Worm (Caenorhabditis elegans): ENCODE results near the gene hil-1.

Gene hil-1

DNA sequence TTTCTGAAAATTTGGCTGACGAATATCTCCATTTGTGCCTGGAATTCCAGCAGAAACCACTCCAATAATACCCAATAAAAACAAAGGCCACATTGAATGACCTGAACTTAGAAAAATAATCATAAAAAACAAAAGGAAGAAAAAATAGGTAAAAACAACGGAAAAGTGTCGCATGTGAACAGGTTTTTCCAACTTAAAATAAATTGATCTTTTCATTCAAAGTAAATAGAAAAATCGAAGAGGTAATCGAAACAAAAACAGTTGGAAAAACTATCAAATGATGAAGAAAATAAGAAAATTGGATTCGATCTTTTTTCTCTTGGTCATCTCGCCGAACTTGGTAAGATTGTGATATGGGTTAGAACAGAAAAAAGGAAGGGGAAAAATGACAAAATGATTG lies 28.1 kb upstream of the hil-1 start, which contains the start of gene zmp-4:
zmp-4 (minus strand) TSS at position 101 of the 400 bp plus-strand sequence.
- TF ChIP-seq lin-32 (GFP tag; optimal IDR thresholded peaks at IDR 0.05) (no peak), cnd-1 (tag; optimal IDR thresholded peaks at IDR 0.05) (no peak), mls-2 (tag; optimal IDR thresholded peaks at IDR 0.05) (no peak), ham-2 (GFP tag; optimal IDR thresholded peaks at IDR 0.05) (no peak), elt-3 (tag; optimal IDR thresholded peaks at IDR 0.05) (no peak), pha-4 (tag; optimal IDR thresholded peaks at IDR 0.05) (no peak), unc-39 (tag; optimal IDR thresholded peaks at IDR 0.05) (no peak), elt-1 (tag; optimal IDR thresholded peaks at IDR 0.05; ENCODE audit: borderline replicate concordance, insufficient read depth) (no peak), nhr-237 (tag; optimal IDR thresholded peaks at IDR 0.05) (no peak), flh-1 (GFP tag; optimal IDR thresholded peaks at IDR 0.05) (no peak)

DNA sequence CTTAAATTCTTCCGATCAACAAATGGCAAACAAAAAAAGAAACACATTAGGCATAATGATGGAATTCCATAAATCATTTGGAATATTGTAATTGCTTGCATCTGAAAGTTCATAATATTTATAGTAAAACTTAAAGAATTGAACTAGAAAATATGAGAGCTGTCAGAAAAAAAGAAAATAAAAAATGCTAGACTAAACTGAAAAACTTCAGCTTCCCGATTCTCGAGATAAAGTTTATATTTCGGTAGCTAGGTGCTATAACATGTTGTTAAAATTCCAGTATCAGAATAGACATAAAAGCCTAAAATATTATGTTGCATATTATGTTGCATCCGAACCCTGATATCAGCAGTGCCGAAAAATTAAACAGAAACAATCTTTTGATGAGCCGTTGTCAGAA lies 25.5 kb upstream of the hil-1 start, which contains the start of gene srg-54:
srg-54 (minus strand) TSS at position 101 of the 400 bp plus-strand sequence.
- TF ChIP-seq elt-3 (tag; optimal IDR thresholded peaks at IDR 0.05) (no peak), hlh-1 (tag; optimal IDR thresholded peaks at IDR 0.05) (no peak), unc-120 (tag; optimal IDR thresholded peaks at IDR 0.05; ENCODE audit: poor library complexity, severe bottlenecking) (no peak), drap-1 (GFP tag; optimal IDR thresholded peaks at IDR 0.05) (no peak), sptf-1 (tag; optimal IDR thresholded peaks at IDR 0.05) (no peak), lsy-2 (tag; optimal IDR thresholded peaks at IDR 0.05) (no peak), cnd-1 (tag; optimal IDR thresholded peaks at IDR 0.05) (no peak), blmp-1 (tag; optimal IDR thresholded peaks at IDR 0.05) (no peak), sem-2 (GFP tag; optimal IDR thresholded peaks at IDR 0.05) (no peak), nhr-2 (tag; optimal IDR thresholded peaks at IDR 0.05) (no peak), elt-1 (tag; optimal IDR thresholded peaks at IDR 0.05; ENCODE audit: borderline replicate concordance, insufficient read depth) (no peak), pha-4 (tag; optimal IDR thresholded peaks at IDR 0.05) (no peak), snpc-4 (tag; optimal IDR thresholded peaks at IDR 0.05) (no peak), nhr-12 (tag; optimal IDR thresholded peaks at IDR 0.05) (no peak), unc-62 (GFP tag; optimal IDR thresholded peaks at IDR 0.05) (no peak), lin-13 (tag; optimal IDR thresholded peaks at IDR 0.05) (no peak), nhr-237 (tag; optimal IDR thresholded peaks at IDR 0.05) (no peak), zip-8 (tag; optimal IDR thresholded peaks at IDR 0.05) (no peak), mls-2 (tag; optimal IDR thresholded peaks at IDR 0.05) (no peak)

DNA sequence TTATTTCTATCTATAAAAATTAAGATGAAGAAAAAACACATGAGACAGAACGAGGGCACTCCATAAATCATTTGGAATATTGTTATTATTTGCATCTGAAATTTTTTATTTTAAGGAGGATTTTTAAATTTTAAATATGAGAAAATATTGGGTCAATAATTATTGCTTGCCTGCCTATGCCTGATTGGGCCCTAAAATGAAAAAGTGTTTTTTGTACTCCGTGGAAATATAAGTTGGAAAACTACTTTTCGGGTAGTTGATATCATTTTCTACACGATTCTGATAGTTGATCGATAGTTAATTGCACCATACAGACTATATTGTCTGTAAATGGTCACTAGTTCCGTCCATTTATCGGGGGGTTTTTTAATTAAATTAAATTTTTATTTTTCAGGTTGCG lies 21.3 kb upstream of the hil-1 start, which contains the start of gene srg-55:
srg-55 (minus strand) TSS at position 101 of the 400 bp plus-strand sequence.
- TF ChIP-seq ceh-43 (GFP tag; optimal IDR thresholded peaks at IDR 0.05), result no peak
- no peak for TF ChIP-seq blmp-1 (tag; optimal IDR thresholded peaks at IDR 0.05)
- no peak for TF ChIP-seq hlh-1 (tag; optimal IDR thresholded peaks at IDR 0.05)
- TF ChIP-seq nhr-28 (tag; optimal IDR thresholded peaks at IDR 0.05), result no peak
- TF ChIP-seq sptf-1 (tag; optimal IDR thresholded peaks at IDR 0.05), result no peak
- no peak for TF ChIP-seq nhr-2 (tag; optimal IDR thresholded peaks at IDR 0.05)
- TF ChIP-seq flh-1 (GFP tag; optimal IDR thresholded peaks at IDR 0.05), result no peak
- no peak for TF ChIP-seq mab-5 (tag; optimal IDR thresholded peaks at IDR 0.05)
- TF ChIP-seq ztf-11 (tag; optimal IDR thresholded peaks at IDR 0.05), result no peak
- TF ChIP-seq lin-13 (tag; optimal IDR thresholded peaks at IDR 0.05), result no peak
- no peak for TF ChIP-seq mep-1 (tag; optimal IDR thresholded peaks at IDR 0.05)
- TF ChIP-seq mls-2 (tag; optimal IDR thresholded peaks at IDR 0.05), result no peak
- TF ChIP-seq bed-3 (GFP tag; optimal IDR thresholded peaks at IDR 0.05), result no peak
- TF ChIP-seq nhr-12 (tag; optimal IDR thresholded peaks at IDR 0.05), result no peak
- no peak for TF ChIP-seq unc-62 (GFP tag; optimal IDR thresholded peaks at IDR 0.05)
- TF ChIP-seq lsy-2 (tag; optimal IDR thresholded peaks at IDR 0.05), result no peak

DNA sequence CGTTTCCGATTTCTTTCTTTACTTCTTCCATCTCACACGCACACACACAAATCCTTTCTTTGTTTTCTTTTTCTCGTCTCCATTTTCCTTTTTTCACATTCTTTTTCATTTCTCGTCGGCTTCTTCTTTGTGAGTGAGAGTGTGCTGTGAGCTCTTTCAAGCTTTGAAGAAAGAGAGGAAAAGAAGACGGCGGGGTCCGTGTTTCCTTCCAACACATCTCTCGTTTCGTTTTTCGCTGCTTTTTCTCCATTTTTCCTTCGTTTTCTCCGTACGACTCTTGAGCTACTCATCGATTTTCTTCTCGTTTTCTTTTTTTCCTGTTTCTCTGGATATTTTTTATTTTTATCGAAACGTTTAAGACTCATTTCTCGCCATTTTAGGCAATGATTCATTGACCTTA lies 19.4 kb upstream of the hil-1 start:
- TF ChIP-seq zip-8 (tag; optimal IDR thresholded peaks at IDR 0.05) (no peak), ces-1 (GFP tag; optimal IDR thresholded peaks at IDR 0.05) (peak; percentile 15)

DNA sequence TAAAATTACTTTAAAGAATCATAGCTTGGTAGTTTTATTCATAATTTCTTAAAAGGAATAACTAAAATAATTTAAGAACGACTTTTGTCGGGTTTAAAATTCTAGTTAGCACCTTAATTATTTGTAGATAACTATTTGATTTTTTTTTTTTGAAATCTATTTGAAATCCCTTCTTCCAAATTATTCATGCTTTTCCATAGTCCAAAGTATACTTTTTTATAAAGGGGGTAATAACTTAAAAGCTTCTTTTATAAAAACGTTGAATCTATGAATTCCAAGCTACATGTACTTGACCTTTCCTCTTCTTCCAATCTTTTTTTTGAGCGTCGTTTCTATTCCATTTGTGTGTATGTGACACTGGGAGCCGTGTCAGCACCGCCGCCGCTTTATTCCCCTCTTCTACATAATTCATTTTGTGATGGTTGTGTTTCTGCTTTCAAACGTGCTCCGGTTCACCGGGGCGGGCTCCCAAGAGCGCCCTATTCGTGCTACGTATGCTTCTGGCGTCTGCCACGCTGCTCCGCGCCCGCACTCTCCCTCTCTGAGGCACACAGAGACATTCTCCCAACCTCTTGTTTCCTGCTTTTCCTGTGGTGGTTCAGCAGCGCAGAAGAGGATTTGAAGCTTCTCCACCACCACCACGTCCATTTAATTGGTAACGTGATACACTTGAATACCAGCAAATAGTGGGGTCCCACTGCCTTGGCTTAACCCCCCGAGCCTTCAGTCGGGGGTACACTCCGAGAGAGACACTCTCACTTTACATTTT lies 15.9 kb upstream of the hil-1 start:
- no peak for TF ChIP-seq lin-32 (GFP tag; optimal IDR thresholded peaks at IDR 0.05)
- TF ChIP-seq sem-2 (GFP tag; optimal IDR thresholded peaks at IDR 0.05), result no peak
- no peak for TF ChIP-seq unc-39 (tag; optimal IDR thresholded peaks at IDR 0.05)
- TF ChIP-seq nhr-237 (tag; optimal IDR thresholded peaks at IDR 0.05), result no peak
- no peak for TF ChIP-seq unc-62 (GFP tag; optimal IDR thresholded peaks at IDR 0.05)
- TF ChIP-seq M03D4.4 (tag; optimal IDR thresholded peaks at IDR 0.05), result no peak
- no peak for TF ChIP-seq unc-120 (tag; optimal IDR thresholded peaks at IDR 0.05; ENCODE audit: poor library complexity, severe bottlenecking)
- no peak for TF ChIP-seq sptf-1 (tag; optimal IDR thresholded peaks at IDR 0.05)
- TF ChIP-seq mab-5 (tag; optimal IDR thresholded peaks at IDR 0.05), result no peak
- no peak for TF ChIP-seq elt-1 (tag; optimal IDR thresholded peaks at IDR 0.05; ENCODE audit: borderline replicate concordance, insufficient read depth)
- no peak for TF ChIP-seq snpc-4 (tag; optimal IDR thresholded peaks at IDR 0.05)
- no peak for TF ChIP-seq nhr-76 (tag; optimal IDR thresholded peaks at IDR 0.05)
- no peak for TF ChIP-seq ceh-39 (tag; optimal IDR thresholded peaks at IDR 0.05)
- no peak for TF ChIP-seq pha-4 (tag; optimal IDR thresholded peaks at IDR 0.05)
- no peak for TF ChIP-seq mls-2 (tag; optimal IDR thresholded peaks at IDR 0.05)
- no peak for TF ChIP-seq ham-2 (GFP tag; optimal IDR thresholded peaks at IDR 0.05)
- no peak for TF ChIP-seq lsy-2 (tag; optimal IDR thresholded peaks at IDR 0.05)
- no peak for TF ChIP-seq hlh-1 (tag; optimal IDR thresholded peaks at IDR 0.05)
- no peak for TF ChIP-seq blmp-1 (tag; optimal IDR thresholded peaks at IDR 0.05)
- TF ChIP-seq ztf-11 (tag; optimal IDR thresholded peaks at IDR 0.05), result no peak
